Fruit fly (Drosophila melanogaster) whole organism, embryonic: ENCODE data around the gene tsl.

Source experiments
- Awh ChIP-seq: fragments of 200-800 bp; sonication (Bioruptor generic); IDR thresholded peaks from 2 replicates; pipeline ENCODE4, ENCODE4 v1.3.6; 2022; ENCODE audit warnings: missing biosample characterization, missing genetic modification characterization
- Bteb2 ChIP-seq: fragments of 200-800 bp; sonication (Bioruptor generic); optimal IDR thresholded peaks from 2 replicates; lab custom pipeline; 2016; ENCODE audit warnings: missing biosample characterization, missing genetic modification characterization
- CG10274 ChIP-seq: fragments of 200-800 bp; sonication (Bioruptor generic); optimal IDR thresholded peaks from 3 replicates; lab custom pipeline; 2017; ENCODE audit warnings: missing biosample characterization, mild to moderate bottlenecking, missing genetic modification characterization
- CG10565 ChIP-seq: fragments of 200-800 bp; sonication (Bioruptor generic); optimal IDR thresholded peaks from 3 replicates; lab custom pipeline; 2016; ENCODE audit warnings: missing biosample characterization, mild to moderate bottlenecking, missing genetic modification characterization
- CG10654 ChIP-seq: fragments of 200-800 bp; sonication (Bioruptor generic); optimal IDR thresholded peaks from 2 replicates; lab custom pipeline; 2016; ENCODE audit warnings: missing biosample characterization, missing genetic modification characterization
- CG12659 ChIP-seq: fragments of 200-800 bp; sonication (Bioruptor generic); optimal IDR thresholded peaks from 3 replicates; lab custom pipeline; 2017; ENCODE audit warnings: mild to moderate bottlenecking, missing biosample characterization, missing genetic modification reagents, missing genetic modification characterization
- CG12942 ChIP-seq: fragments of 200-800 bp; sonication (Bioruptor generic); optimal IDR thresholded peaks from 3 replicates; lab custom pipeline; 2016; ENCODE audit warnings: missing biosample characterization, missing genetic modification characterization
- CG13894 ChIP-seq: fragments of 200-800 bp; sonication (Bioruptor generic); optimal IDR thresholded peaks from 3 replicates; lab custom pipeline; 2018; ENCODE audit warnings: missing biosample characterization, mild to moderate bottlenecking, missing genetic modification characterization, moderate library complexity
- CG1529 ChIP-seq: fragments of 200-800 bp; sonication (Bioruptor generic); optimal IDR thresholded peaks from 3 replicates; lab custom pipeline; 2018; ENCODE audit warnings: missing biosample characterization, missing genetic modification characterization
- CG16815 ChIP-seq: fragments of 200-800 bp; sonication (Bioruptor generic); optimal IDR thresholded peaks from 3 replicates; lab custom pipeline; 2017; ENCODE audit warnings: missing biosample characterization, mild to moderate bottlenecking, missing genetic modification characterization
- CG16863 ChIP-seq: fragments of 200-800 bp; sonication (Bioruptor generic); optimal IDR thresholded peaks from 3 replicates; lab custom pipeline; 2016; ENCODE audit warnings: missing biosample characterization, missing genetic modification characterization
- CG17385 ChIP-seq: fragments of 200-800 bp; sonication (Bioruptor generic); optimal IDR thresholded peaks from 3 replicates; lab custom pipeline; 2018; ENCODE audit warnings: missing biosample characterization, mild to moderate bottlenecking, missing genetic modification characterization
- CG17802 ChIP-seq: fragments of 200-800 bp; sonication (Bioruptor generic); optimal IDR thresholded peaks from 2 replicates; lab custom pipeline; 2018; ENCODE audit warnings: missing biosample characterization, mild to moderate bottlenecking, missing genetic modification characterization, moderate library complexity
- CG2202 ChIP-seq: fragments of 200-800 bp; sonication (Bioruptor generic); optimal IDR thresholded peaks from 2 replicates; lab custom pipeline; 2018; ENCODE audit warnings: missing biosample characterization, mild to moderate bottlenecking, missing genetic modification characterization
- CG2678 ChIP-seq: fragments of 200-800 bp; sonication (Bioruptor generic); optimal IDR thresholded peaks from 3 replicates; lab custom pipeline; 2019; ENCODE audit warnings: missing biosample characterization, mild to moderate bottlenecking, missing genetic modification characterization, moderate library complexity
- CG30431 ChIP-seq: fragments of 200-800 bp; sonication (Bioruptor generic); optimal IDR thresholded peaks from 2 replicates; lab custom pipeline; 2017; ENCODE audit warnings: missing biosample characterization, missing genetic modification characterization
- CG4328 ChIP-seq: fragments of 200-800 bp; sonication (Bioruptor generic); optimal IDR thresholded peaks from 3 replicates; lab custom pipeline; 2017; ENCODE audit warnings: missing biosample characterization, missing genetic modification reagents, missing genetic modification characterization
- CG7372 ChIP-seq: fragments of 200-800 bp; sonication (Bioruptor generic); IDR thresholded peaks from 2 replicates; pipeline ENCODE4 v1.3.6; 2022; ENCODE audit warnings: missing biosample characterization, missing genetic modification characterization
- D19B ChIP-seq: fragments of 200-800 bp; sonication (Bioruptor generic); optimal IDR thresholded peaks from 2 replicates; lab custom pipeline; 2017; ENCODE audit warnings: missing biosample characterization, mild to moderate bottlenecking, missing genetic modification characterization
- Dek ChIP-seq: fragments of 200-800 bp; sonication (Bioruptor generic); optimal IDR thresholded peaks from 3 replicates; lab custom pipeline; 2019; ENCODE audit warnings: missing biosample characterization, mild to moderate bottlenecking, missing genetic modification characterization, moderate library complexity
- Dip3 ChIP-seq: fragments of 200-800 bp; sonication (Bioruptor generic); optimal IDR thresholded peaks from 3 replicates; lab custom pipeline; 2016; ENCODE audit warnings: missing biosample characterization, missing genetic modification characterization
- Gug ChIP-seq: fragments of 200-800 bp; sonication (Bioruptor generic); IDR thresholded peaks from 4 replicates; pipeline ENCODE4 v1.3.6; 2022; ENCODE audit warnings: missing biosample characterization, missing genetic modification characterization
- Nf-YA ChIP-seq: fragments of 200-800 bp; sonication (Bioruptor generic); IDR thresholded peaks from 2 replicates; pipeline ENCODE4 v1.3.6; 2022; ENCODE audit warnings: missing biosample characterization, missing genetic modification characterization
- Nf-YB ChIP-seq: fragments of 200-800 bp; sonication (Bioruptor generic); optimal IDR thresholded peaks from 3 replicates; lab custom pipeline; 2019; ENCODE audit warnings: missing biosample characterization, mild to moderate bottlenecking, missing genetic modification characterization, moderate library complexity
- Opbp ChIP-seq: fragments of 200-800 bp; sonication (Bioruptor generic); IDR thresholded peaks from 3 replicates; pipeline ENCODE4 v1.3.6; 2022; ENCODE audit warnings: missing biosample characterization, missing genetic modification characterization; ENCODE audit not compliant: partially characterized antibody
- Side ChIP-seq: fragments of 200-800 bp; sonication (Bioruptor generic); optimal IDR thresholded peaks from 2 replicates; lab custom pipeline; 2016; ENCODE audit warnings: missing biosample characterization, missing genetic modification characterization
- Sin3A ChIP-seq: fragments of >200 bp; optimal IDR thresholded peaks from 2 replicates; lab custom pipeline; 2018
- Spps ChIP-seq: fragments of 200-800 bp; sonication (Bioruptor generic); optimal IDR thresholded peaks from 2 replicates; lab custom pipeline; 2018; ENCODE audit warnings: missing biosample characterization, mild to moderate bottlenecking, missing genetic modification characterization
- ewg ChIP-seq: fragments of 200-800 bp; sonication (Bioruptor generic); optimal IDR thresholded peaks from 3 replicates; lab custom pipeline; 2017; ENCODE audit warnings: mild to moderate bottlenecking, missing biosample characterization, missing genetic modification reagents, missing genetic modification characterization
- gfzf ChIP-seq: fragments of 200-800 bp; sonication (Bioruptor generic); optimal IDR thresholded peaks from 2 replicates; lab custom pipeline; 2016; ENCODE audit warnings: missing biosample characterization, mild to moderate bottlenecking, missing genetic modification characterization, moderate library complexity
- gro ChIP-seq: fragments of 200-800 bp; sonication (Bioruptor generic); optimal IDR thresholded peaks from 2 replicates; lab custom pipeline; 2016; ENCODE audit warnings: missing biosample characterization, missing genetic modification characterization
- jing ChIP-seq: fragments of 200-800 bp; sonication (Bioruptor generic); optimal IDR thresholded peaks from 2 replicates; lab custom pipeline; 2018; ENCODE audit warnings: missing biosample characterization, mild to moderate bottlenecking, missing genetic modification characterization
- nerfin-2 ChIP-seq: fragments of 200-800 bp; sonication (Bioruptor generic); IDR thresholded peaks from 2 replicates; pipeline ENCODE4 v1.3.6; 2022; ENCODE audit warnings: missing biosample characterization, missing genetic modification characterization; ENCODE audit not compliant: partially characterized antibody
- nmo ChIP-seq: fragments of 200-800 bp; sonication (Bioruptor generic); optimal IDR thresholded peaks from 2 replicates; lab custom pipeline; 2018; ENCODE audit warnings: missing biosample characterization, mild to moderate bottlenecking, missing genetic modification characterization, moderate library complexity
- prd ChIP-seq, 3 experiments: fragments of >200 bp in 2 of 3; fragments of 200-800 bp in 1 of 3; sonication (Bioruptor generic) in 1 of 3; optimal IDR thresholded peaks in 2 of 3; IDR thresholded peaks in 1 of 3; 2 replicates in 2 of 3; 3 replicates in 1 of 3; pipeline versions ENCODE4 v1.3.6 to Lab custom; 2017 to 2022; ENCODE audit warnings: missing biosample characterization in 1 of 3, missing genetic modification characterization in 1 of 3
- ranshi ChIP-seq: fragments of 200-800 bp; sonication (Bioruptor generic); IDR thresholded peaks from 2 replicates; pipeline ENCODE4 v1.3.6; 2022; ENCODE audit warnings: missing biosample characterization, missing genetic modification characterization
- ro ChIP-seq: fragments of 200-800 bp; sonication (Bioruptor generic); IDR thresholded peaks from 2 replicates; pipeline ENCODE4 v1.3.6; 2022; ENCODE audit warnings: missing biosample characterization, missing genetic modification characterization
- sd ChIP-seq: fragments of 200-800 bp; sonication (Bioruptor generic); optimal IDR thresholded peaks from 3 replicates; lab custom pipeline; 2018; ENCODE audit warnings: missing biosample characterization, mild to moderate bottlenecking, missing genetic modification characterization, moderate library complexity
- sens ChIP-seq: fragments of 200-800 bp; sonication (Bioruptor generic); peaks from one replicate; lab custom pipeline; 2016; ENCODE audit warnings: missing biosample characterization, missing genetic modification characterization
- sens-2 ChIP-seq: fragments of 200-800 bp; sonication (Bioruptor generic); IDR thresholded peaks from 2 replicates; pipeline ENCODE4 v1.3.6; 2022; ENCODE audit warnings: missing biosample characterization, missing genetic modification characterization
- slbo ChIP-seq: fragments of 200-800 bp; sonication (Bioruptor generic); IDR thresholded peaks from 2 replicates; pipeline ENCODE4 v1.3.6; 2022; ENCODE audit warnings: missing biosample characterization, missing genetic modification characterization
- tna ChIP-seq: fragments of 200-800 bp; sonication (Bioruptor generic); IDR thresholded peaks from 2 replicates; pipeline ENCODE4 v1.3.6; 2022; ENCODE audit warnings: missing biosample characterization, missing genetic modification characterization; ENCODE audit not compliant: partially characterized antibody
- vvl ChIP-seq: fragments of 200-800 bp; sonication (Bioruptor generic); IDR thresholded peaks from 2 replicates; pipeline ENCODE4 v1.3.6; 2022; ENCODE audit warnings: missing biosample characterization, missing genetic modification characterization
- wek ChIP-seq: fragments of 200-800 bp; sonication (Bioruptor generic); optimal IDR thresholded peaks from 3 replicates; lab custom pipeline; 2018; ENCODE audit warnings: missing biosample characterization, mild to moderate bottlenecking, missing genetic modification characterization, moderate library complexity
- zf30C ChIP-seq: fragments of 200-800 bp; sonication (Bioruptor generic); optimal IDR thresholded peaks from 3 replicates; lab custom pipeline; 2018; ENCODE audit warnings: missing biosample characterization, mild to moderate bottlenecking, missing genetic modification characterization

The tsl gene

DNA sequence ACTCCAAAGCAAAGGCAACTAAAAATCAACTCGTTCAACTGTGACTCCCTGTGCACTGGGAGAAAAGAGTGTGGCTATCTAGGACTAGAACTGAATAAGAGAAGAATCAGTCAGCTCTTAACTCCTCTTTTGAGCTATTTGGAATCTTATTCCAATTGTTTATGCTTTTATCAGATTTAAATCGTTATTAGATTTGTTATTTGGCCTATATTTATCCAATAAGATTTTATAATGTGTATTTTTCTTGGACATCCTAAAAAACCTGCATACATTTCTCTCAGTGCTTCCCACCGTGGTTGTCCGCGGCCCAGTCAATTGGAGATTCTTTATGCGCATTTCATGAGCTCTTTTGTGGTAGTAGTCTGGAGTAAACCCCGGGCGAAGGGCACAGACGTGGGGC is 888 bp downstream of the tsl start (continued):
- TF ChIP-seq sd (tag; lab: Kevin White, UChicago) (no peak), CG7372 (GFP tag; lab: Robert Waterston, UW) (peak; percentile 50), CG17802 (tag; lab: Kevin White, UChicago) (peak; percentile 14), CG16815 (GFP tag; lab: Kevin White, UChicago) (peak; percentile 52), Side (GFP tag; lab: Kevin White, UChicago) (peak; percentile 32), CG16863 (peak; percentile 60), jing (no peak), Nf-YA (GFP tag; lab: Robert Waterston, UW) (0 out of 2 replicates have a peak, but pooled peaks have one; percentile 43), CG30431 (GFP tag; lab: Kevin White, UChicago) (peak; percentile 26), nmo (GFP tag; lab: Kevin White, UChicago) (peak; percentile 76), gfzf (GFP tag; lab: Kevin White, UChicago) (no peak), D19B (GFP tag; lab: Kevin White, UChicago) (peak; percentile 14), Opbp (GFP tag; lab: Robert Waterston, UW) (no peak), ranshi (no peak), CG10274 (GFP tag; lab: Kevin White, UChicago) (peak; percentile 3), Dek (peak; percentile 13), CG12942 (GFP tag; lab: Kevin White, UChicago) (peak; percentile 38), nerfin-2 (GFP tag; lab: Robert Waterston, UW) (no peak), tna (GFP tag; lab: Robert Waterston, UW) (no peak), slbo (GFP tag; lab: Robert Waterston, UW) (peak; percentile 67), CG13894 (no peak), prd (optimal IDR thresholded peaks at IDR 0.05; lab: Kevin White, UChicago) (no peak), prd (GFP tag; IDR thresholded peaks at IDR 0.05; lab: Robert Waterston, UW) (peak; percentile 79), CG4328 (GFP tag; lab: Kevin White, UChicago) (peak; percentile 10), CG2678 (peak; percentile 80), Gug (GFP tag; lab: Robert Waterston, UW) (peak; percentile 64), CG1529 (GFP tag; lab: Kevin White, UChicago) (peak; percentile 39), CG2202 (peak; percentile 20), CG12659 (GFP tag; lab: Kevin White, UChicago) (peak; percentile 56), Dip3 (peak; percentile 55), Bteb2 (GFP tag; lab: Kevin White, UChicago) (peak; percentile 62), ro (no peak), gro (GFP tag; lab: Kevin White, UChicago) (peak; percentile 41), CG17385 (GFP tag; lab: Kevin White, UChicago) (peak; percentile 60), CG10565 (no peak), Sin3A (lab: Kevin White, UChicago) (no peak), sens-2 (GFP tag; lab: Robert Waterston, UW) (no peak), ewg (peak; percentile 33), Nf-YB (peak; percentile 36), Spps (tag; lab: Kevin White, UChicago) (peak; percentile 51)

DNA sequence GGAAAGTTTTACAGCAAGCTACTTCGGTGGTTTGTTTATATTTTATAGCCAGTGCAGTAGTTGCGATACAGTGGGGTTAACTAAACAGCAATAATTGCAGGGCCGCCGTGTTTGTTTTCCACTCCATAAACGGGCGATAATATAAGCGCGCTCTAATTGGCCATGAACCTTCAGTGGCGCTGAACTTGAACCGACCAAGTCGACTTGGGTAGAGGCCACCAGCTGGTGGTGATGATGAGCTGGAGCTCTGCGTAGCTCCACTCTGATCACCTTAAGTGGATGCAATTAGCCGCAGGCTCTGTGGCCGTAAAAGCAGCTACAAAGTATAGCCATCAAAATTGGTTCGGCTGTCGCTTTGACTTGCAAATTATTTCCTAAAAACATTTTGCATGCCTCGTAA is 2.2 kb downstream of the tsl start:
- TF ChIP-seq sens (GFP tag; lab: Kevin White, UChicago), result peak; percentile 71
- TF ChIP-seq vvl (GFP tag; lab: Robert Waterston, UW), result peak; percentile 29; the same call in 1 of the 2 replicates
- TF ChIP-seq CG1529 (GFP tag; lab: Kevin White, UChicago), result no peak
- peak; percentile 46; the same call in 1 of the 2 replicates for TF ChIP-seq Awh (GFP tag; lab: Robert Waterston, UW)
- no peak for TF ChIP-seq zf30C (GFP tag; lab: Kevin White, UChicago)
- TF ChIP-seq CG10654 (GFP tag; lab: Kevin White, UChicago), result no peak
- TF ChIP-seq wek (GFP tag; lab: Kevin White, UChicago), result no peak
